Worm (Caenorhabditis elegans): ENCODE data around the gene dhs-6.

dhs-6 gene

ce11 chrII:5599326-5600044 is 19.6 kb downstream of the dhs-6 start, which contains the start of gene C17G10.10 (continued):
- TF ChIP-seq hmg-1.2 (GFP tag; IDR thresholded peaks at IDR 0.05), result peak; percentile 90
- no peak for TF ChIP-seq F55B11.4 (tag; optimal IDR thresholded peaks at IDR 0.05; ENCODE audit: borderline replicate concordance, insufficient read depth)
- TF ChIP-seq Y79H2A.3 (GFP tag; conservative IDR thresholded peaks at IDR 0.05), result no peak
- TF ChIP-seq dpl-1 (GFP tag; optimal IDR thresholded peaks at IDR 0.05), result no peak
- TF ChIP-seq bed-1 (GFP tag; IDR thresholded peaks at IDR 0.05), result no peak
- no peak for TF ChIP-seq egl-18 (GFP tag; IDR thresholded peaks at IDR 0.05)
- no peak for TF ChIP-seq sptf-2 (GFP tag; optimal IDR thresholded peaks at IDR 0.05)
- no peak for TF ChIP-seq B0035.1 (tag; optimal IDR thresholded peaks at IDR 0.05)
- TF ChIP-seq F57A8.1 (GFP tag; optimal IDR thresholded peaks at IDR 0.05), result no peak
- TF ChIP-seq K12H6.12 (tag; optimal IDR thresholded peaks at IDR 0.05), result no peak
- TF ChIP-seq K11D2.4 (GFP tag; IDR thresholded peaks at IDR 0.05), result no peak
- TF ChIP-seq gei-17 (GFP tag; optimal IDR thresholded peaks at IDR 0.05), result no peak
- TF ChIP-seq ztf-6 (GFP tag; IDR thresholded peaks at IDR 0.05), result no peak
- peak; percentile 28 for TF ChIP-seq madf-10 (tag; optimal IDR thresholded peaks at IDR 0.05)
- TF ChIP-seq F37B4.10 (GFP tag; IDR thresholded peaks at IDR 0.05), result no peak
- TF ChIP-seq F39B2.1 (GFP tag; IDR thresholded peaks at IDR 0.05), result 0 out of 2 replicates have a peak, but pooled peaks have one; percentile 37
- peak; percentile 87 for TF ChIP-seq snpc-1.3 (tag; optimal IDR thresholded peaks at IDR 0.05; ENCODE audit: insufficient read depth)
- peak; percentile 53 for TF ChIP-seq F33H1.4 (GFP tag; IDR thresholded peaks at IDR 0.05)
- no peak for TF ChIP-seq B0019.2 (GFP tag; conservative IDR thresholded peaks at IDR 0.05)
- no peak for TF ChIP-seq unc-62 (GFP tag; optimal IDR thresholded peaks at IDR 0.05)
- no peak for TF ChIP-seq sea-2 (GFP tag; IDR thresholded peaks at IDR 0.05)
- peak; percentile 4 for TF ChIP-seq ceh-27 (GFP tag; optimal IDR thresholded peaks at IDR 0.05)
- no peak for TF ChIP-seq sdz-38 (tag; optimal IDR thresholded peaks at IDR 0.05)
- peak; percentile 76 for TF ChIP-seq ZK185.1 (tag; optimal IDR thresholded peaks at IDR 0.05; ENCODE audit: poor library complexity, severe bottlenecking)
- no peak for TF ChIP-seq F57C9.4 (tag; optimal IDR thresholded peaks at IDR 0.05)
- TF ChIP-seq nhr-179 (tag; optimal IDR thresholded peaks at IDR 0.05), result no peak
- no peak for TF ChIP-seq somi-1 (GFP tag; optimal IDR thresholded peaks at IDR 0.05)
- TF ChIP-seq athp-1 (tag; optimal IDR thresholded peaks at IDR 0.05), result no peak
- 0 out of 2 replicates have a peak, but pooled peaks have one; percentile 13 for TF ChIP-seq madf-3 (GFP tag; IDR thresholded peaks at IDR 0.05)
- TF ChIP-seq let-607 (tag; optimal IDR thresholded peaks at IDR 0.05), result peak; percentile 19 to 37
- TF ChIP-seq lsy-27 (tag; optimal IDR thresholded peaks at IDR 0.05; ENCODE audit: borderline replicate concordance, insufficient read depth), result no peak
- TF ChIP-seq atf-7 (tag; optimal IDR thresholded peaks at IDR 0.05), result peak; percentile 40
- TF ChIP-seq akir-1 (GFP tag; optimal IDR thresholded peaks at IDR 0.05), result no peak
- TF ChIP-seq ekl-4 (GFP tag; IDR thresholded peaks at IDR 0.05), result peak; percentile 73; the same call in 1 of the 2 replicates
- peak; percentile 68 for TF ChIP-seq hrde-1 (tag; optimal IDR thresholded peaks at IDR 0.05; ENCODE audit: borderline replicate concordance)
- peak; percentile 8 for TF ChIP-seq zim-3 (tag; optimal IDR thresholded peaks at IDR 0.05)
- TF ChIP-seq fkh-3 (tag; optimal IDR thresholded peaks at IDR 0.05), result peak; percentile 58
- peak in 1 of 3 experiments; percentile 38 for TF ChIP-seq lin-35 (GFP tag; optimal IDR thresholded peaks at IDR 0.05)
- TF ChIP-seq rec-8 (tag; optimal IDR thresholded peaks at IDR 0.05), result no peak
- peak; percentile 79 for TF ChIP-seq dox-1 (GFP tag; IDR thresholded peaks at IDR 0.05)
- no peak for TF ChIP-seq dpff-1 (tag; optimal IDR thresholded peaks at IDR 0.05)
- TF ChIP-seq Y95B8A.8 (GFP tag; IDR thresholded peaks at IDR 0.05), result 0 out of 2 replicates have a peak, but pooled peaks have one; percentile 61
- no peak for TF ChIP-seq Y67H2A.10 (GFP tag; conservative IDR thresholded peaks at IDR 0.05)
- TF ChIP-seq ztf-18 (tag; optimal IDR thresholded peaks at IDR 0.05), result peak; percentile 14
- TF ChIP-seq pbrm-1 (GFP tag; IDR thresholded peaks at IDR 0.05), result peak; percentile 89
- no peak for TF ChIP-seq nfya-2 (GFP tag; IDR thresholded peaks at IDR 0.05)
